Fruit fly (Drosophila melanogaster) whole organism, wandering third instar larva: Measurements from ENCODE around the gene CG9114.

Source experiments
- Abd-B ChIP-seq: fragments of >200 bp; optimal IDR thresholded peaks from 2 replicates; lab custom pipeline; 2017; ENCODE audit warnings: missing biosample characterization, missing genetic modification characterization
- CG32264 ChIP-seq: fragments of 200-800 bp; sonication (Bioruptor generic); optimal IDR thresholded peaks from 2 replicates; lab custom pipeline; 2016; ENCODE audit warnings: missing biosample characterization, missing genetic modification characterization
- CrebA ChIP-seq: fragments of 200-800 bp; sonication (Bioruptor generic); optimal IDR thresholded peaks from 2 replicates; lab custom pipeline; 2016; ENCODE audit warnings: missing biosample characterization, mild to moderate bottlenecking, missing genetic modification characterization, borderline replicate concordance
- Dfd ChIP-seq: fragments of >200 bp; optimal IDR thresholded peaks from 2 replicates; lab custom pipeline; 2017; ENCODE audit warnings: missing biosample characterization, missing genetic modification characterization
- GATAd ChIP-seq: sonication (Bioruptor generic); optimal IDR thresholded peaks from 2 replicates; lab custom pipeline; 2016; ENCODE audit warnings: missing biosample characterization, missing genetic modification characterization
- HLH106 ChIP-seq: fragments of 200-800 bp; optimal IDR thresholded peaks from 3 replicates; lab custom pipeline; 2019; ENCODE audit warnings: missing biosample characterization, mild to moderate bottlenecking, missing genetic modification characterization, moderate library complexity
- Hnf4 ChIP-seq: fragments of 200-800 bp; sonication (Bioruptor generic); optimal IDR thresholded peaks from 2 replicates; lab custom pipeline; 2016; ENCODE audit warnings: missing biosample characterization, mild to moderate bottlenecking, missing genetic modification characterization
- Hr78 ChIP-seq: fragments of >200 bp; optimal IDR thresholded peaks from 2 replicates; lab custom pipeline; 2017; ENCODE audit warnings: missing biosample characterization, missing genetic modification characterization
- Jra ChIP-seq: sonication (Bioruptor generic); optimal IDR thresholded peaks from 2 replicates; lab custom pipeline; 2016; ENCODE audit warnings: missing biosample characterization, missing genetic modification characterization
- Mio ChIP-seq: sonication (Bioruptor generic); optimal IDR thresholded peaks from 2 replicates; lab custom pipeline; 2016; ENCODE audit warnings: missing biosample characterization, missing genetic modification characterization
- Myc ChIP-seq: fragments of >200 bp; optimal IDR thresholded peaks from 2 replicates; lab custom pipeline; 2017
- N ChIP-seq: fragments of >200 bp; optimal IDR thresholded peaks from 2 replicates; lab custom pipeline; 2018; ENCODE audit warnings: missing biosample characterization, missing external identifiers, missing genetic modification characterization
- OdsH ChIP-seq: fragments of 200-800 bp; sonication (Bioruptor generic); optimal IDR thresholded peaks from 2 replicates; lab custom pipeline; 2016; ENCODE audit warnings: missing biosample characterization, mild to moderate bottlenecking, missing genetic modification characterization
- Rel ChIP-seq, 2 experiments: fragments of 200-800 bp; sonication (Bioruptor generic) in 1 of 2; optimal IDR thresholded peaks; 2 replicates in 1 of 2; 3 replicates in 1 of 2; lab custom pipeline; 2016 to 2019; ENCODE audit warnings: mild to moderate bottlenecking in 2 of 2, missing biosample characterization in 2 of 2, missing genetic modification characterization in 2 of 2, moderate library complexity in 1 of 2
- Sp1 ChIP-seq: fragments of 200-800 bp; sonication (Bioruptor generic); optimal IDR thresholded peaks from 3 replicates; lab custom pipeline; 2019; ENCODE audit warnings: missing biosample characterization, mild to moderate bottlenecking, missing genetic modification characterization, moderate library complexity
- Vsx2 ChIP-seq: fragments of 200-300, 225-300 bp; sonication (Bioruptor generic); optimal IDR thresholded peaks from 2 replicates; lab custom pipeline; 2018; ENCODE audit warnings: missing biosample characterization, missing genetic modification characterization; ENCODE audit not compliant: partially characterized antibody
- br ChIP-seq: fragments of 200-800 bp; sonication (Bioruptor generic); optimal IDR thresholded peaks from 2 replicates; lab custom pipeline; 2016; ENCODE audit warnings: missing biosample characterization, missing genetic modification characterization
- brk ChIP-seq: fragments of 200-800 bp; sonication (Bioruptor generic); optimal IDR thresholded peaks from 2 replicates; lab custom pipeline; 2016; ENCODE audit warnings: missing biosample characterization, mild to moderate bottlenecking, missing genetic modification characterization
- dl ChIP-seq, 2 experiments: fragments of 175-275, 200-275 bp in 1 of 2; fragments of 200-275 bp in 1 of 2; sonication (Bioruptor generic); optimal IDR thresholded peaks; lab custom pipeline; 2018; ENCODE audit warnings: mild to moderate bottlenecking in 2 of 2, missing biosample characterization in 2 of 2, missing genetic modification characterization in 2 of 2, moderate library complexity in 2 of 2; ENCODE audit not compliant: partially characterized antibody in 2 of 2, insufficient read depth in 1 of 2
- dmrt93B ChIP-seq: fragments of 200-800 bp; sonication (Bioruptor generic); optimal IDR thresholded peaks from 2 replicates; lab custom pipeline; 2018; ENCODE audit warnings: missing biosample characterization, mild to moderate bottlenecking, missing genetic modification characterization
- ey ChIP-seq: fragments of 200-800 bp; sonication (Bioruptor generic); optimal IDR thresholded peaks from 2 replicates; lab custom pipeline; 2016; ENCODE audit warnings: missing biosample characterization, missing genetic modification characterization
- foxo ChIP-seq, 2 experiments: fragments of 200-800 bp; sonication (Bioruptor generic); optimal IDR thresholded peaks; 2 replicates in 1 of 2; 3 replicates in 1 of 2; lab custom pipeline; 2016 to 2017; ENCODE audit warnings: missing biosample characterization in 2 of 2, missing genetic modification characterization in 2 of 2
- fru ChIP-seq: fragments of 200-800 bp; sonication (Bioruptor generic); optimal IDR thresholded peaks from 3 replicates; lab custom pipeline; 2016; ENCODE audit warnings: missing biosample characterization, mild to moderate bottlenecking, missing genetic modification characterization
- h ChIP-seq: fragments of 200-800 bp; sonication (Bioruptor generic); optimal IDR thresholded peaks from 3 replicates; lab custom pipeline; 2016; ENCODE audit warnings: missing biosample characterization, mild to moderate bottlenecking, missing genetic modification characterization
- jim ChIP-seq: fragments of 175-275, 200-325 bp; sonication (Bioruptor generic); optimal IDR thresholded peaks from 2 replicates; lab custom pipeline; 2016; ENCODE audit warnings: missing biosample characterization, mild to moderate bottlenecking, missing genetic modification characterization
- lola ChIP-seq: fragments of >200 bp; optimal IDR thresholded peaks from 2 replicates; lab custom pipeline; 2017; ENCODE audit warnings: missing biosample characterization, missing genetic modification characterization
- pan ChIP-seq: fragments of >200 bp; optimal IDR thresholded peaks from 2 replicates; lab custom pipeline; 2017
- psq ChIP-seq: fragments of 200-800 bp; sonication (Bioruptor generic); optimal IDR thresholded peaks from 3 replicates; lab custom pipeline; 2017; ENCODE audit warnings: missing biosample characterization, mild to moderate bottlenecking, missing genetic modification characterization, moderate library complexity
- sage ChIP-seq: fragments of 200-800 bp; sonication (Bioruptor generic); optimal IDR thresholded peaks from 2 replicates; lab custom pipeline; 2016; ENCODE audit warnings: missing biosample characterization, mild to moderate bottlenecking, missing genetic modification characterization
- tai ChIP-seq: sonication (Bioruptor generic); optimal IDR thresholded peaks from 2 replicates; lab custom pipeline; 2016; ENCODE audit warnings: missing biosample characterization, missing genetic modification characterization
- usp ChIP-seq: fragments of >200 bp; optimal IDR thresholded peaks from 2 replicates; lab custom pipeline; 2017; ENCODE audit warnings: missing biosample characterization, missing genetic modification characterization
- woc ChIP-seq: sonication (Bioruptor generic); optimal IDR thresholded peaks from 2 replicates; lab custom pipeline; 2016; ENCODE audit warnings: missing biosample characterization, mild to moderate bottlenecking, missing genetic modification characterization

Gene CG9114

DNA sequence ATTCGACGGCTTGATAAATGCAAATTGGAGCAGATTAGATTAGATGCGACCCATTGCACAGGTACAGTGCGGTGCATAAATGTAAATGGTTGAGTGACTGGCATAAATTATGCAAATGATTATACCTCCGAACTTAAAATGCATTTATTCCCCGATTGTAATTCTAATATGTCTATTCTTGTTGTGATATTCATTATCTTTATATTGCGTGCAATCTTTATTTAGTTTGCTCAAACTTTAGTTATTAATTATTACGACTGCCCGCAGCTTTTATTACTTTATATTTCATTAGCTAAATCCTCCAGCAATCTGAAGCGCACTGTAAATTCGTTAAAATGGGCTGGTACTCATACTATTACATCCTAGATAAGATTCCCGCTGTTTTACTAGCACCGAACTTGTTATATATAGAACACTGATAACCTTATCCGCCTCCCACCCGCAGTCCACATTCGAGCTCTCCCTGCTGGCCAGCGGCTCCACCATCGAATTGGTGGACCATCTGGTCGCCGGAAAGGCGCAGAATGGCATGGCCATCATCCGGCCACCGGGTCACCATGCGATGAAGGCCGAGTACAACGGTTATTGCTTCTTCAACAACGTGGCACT is 3.0 kb upstream of the CG9114 start (continued):
- TF ChIP-seq fru (GFP tag; lab: Kevin White, UChicago): peak; percentile 56
- TF ChIP-seq foxo (GFP tag; optimal IDR thresholded peaks at IDR 0.05; lab: Kevin White, UChicago): peak in 1 of 2 experiments; percentile 58
- no peak for TF ChIP-seq Dfd (GFP tag; lab: Kevin White, UChicago)
- TF ChIP-seq Mio: no peak
- no peak for TF ChIP-seq N (GFP tag; lab: Kevin White, UChicago)
- no peak for TF ChIP-seq usp
- peak; percentile 59 for TF ChIP-seq br (GFP tag; lab: Kevin White, UChicago)
- no peak for TF ChIP-seq lola (GFP tag; lab: Kevin White, UChicago)
- no peak for TF ChIP-seq sage (GFP tag; lab: Kevin White, UChicago)
- peak; percentile 69 for TF ChIP-seq h (GFP tag; lab: Kevin White, UChicago)
- no peak for TF ChIP-seq GATAd (GFP tag; lab: Kevin White, UChicago)
- no peak for TF ChIP-seq CrebA
- no peak for TF ChIP-seq CG32264
- TF ChIP-seq woc (GFP tag; lab: Kevin White, UChicago): peak; percentile 9
- TF ChIP-seq tai: no peak

DNA sequence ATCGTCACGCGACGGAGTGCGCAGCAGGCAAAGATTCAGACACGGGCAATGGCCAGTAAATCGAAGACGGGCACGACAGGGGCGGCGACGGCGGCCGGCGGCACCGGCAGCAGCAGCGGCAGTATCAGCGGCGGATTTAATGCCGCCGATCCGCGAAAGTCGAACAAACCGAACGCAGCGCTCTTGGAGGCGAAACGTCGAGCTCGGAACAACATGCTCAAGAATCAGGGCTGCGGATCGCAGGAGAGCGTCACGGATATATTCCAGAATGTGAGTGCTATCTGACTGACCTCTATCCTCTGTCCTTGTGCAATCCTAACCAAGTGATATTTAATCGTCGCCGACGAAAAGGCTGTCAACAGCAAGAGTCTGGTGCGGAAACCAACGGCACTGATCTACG is 2.0 kb upstream of the CG9114 start:
- TF ChIP-seq jim (GFP tag; lab: Kevin White, UChicago) (no peak), psq (GFP tag; lab: Kevin White, UChicago) (no peak), Hnf4 (GFP tag; lab: Kevin White, UChicago) (no peak), Dfd (GFP tag; lab: Kevin White, UChicago) (no peak), OdsH (GFP tag; lab: Kevin White, UChicago) (no peak), HLH106 (no peak), dl (GFP tag; optimal IDR thresholded peaks at IDR 0.05; lab: Kevin White, UChicago; ENCODE audit: insufficient read depth in 1 of 2, partially characterized antibody in 2 of 2) (no peak), dmrt93B (GFP tag; lab: Kevin White, UChicago) (no peak), Rel (GFP tag; optimal IDR thresholded peaks at IDR 0.05; lab: Kevin White, UChicago) (no peak), Rel (tag; optimal IDR thresholded peaks at IDR 0.05; lab: Kevin White, UChicago) (no peak), Jra (GFP tag; lab: Kevin White, UChicago) (no peak), ey (GFP tag; lab: Kevin White, UChicago) (no peak), Abd-B (GFP tag; lab: Kevin White, UChicago) (no peak), brk (GFP tag; lab: Kevin White, UChicago) (no peak), woc (GFP tag; lab: Kevin White, UChicago) (no peak), lola (GFP tag; lab: Kevin White, UChicago) (no peak), br (GFP tag; lab: Kevin White, UChicago) (no peak), Vsx2 (GFP tag; lab: Kevin White, UChicago) (no peak), Myc (lab: Kevin White, UChicago) (no peak)

DNA sequence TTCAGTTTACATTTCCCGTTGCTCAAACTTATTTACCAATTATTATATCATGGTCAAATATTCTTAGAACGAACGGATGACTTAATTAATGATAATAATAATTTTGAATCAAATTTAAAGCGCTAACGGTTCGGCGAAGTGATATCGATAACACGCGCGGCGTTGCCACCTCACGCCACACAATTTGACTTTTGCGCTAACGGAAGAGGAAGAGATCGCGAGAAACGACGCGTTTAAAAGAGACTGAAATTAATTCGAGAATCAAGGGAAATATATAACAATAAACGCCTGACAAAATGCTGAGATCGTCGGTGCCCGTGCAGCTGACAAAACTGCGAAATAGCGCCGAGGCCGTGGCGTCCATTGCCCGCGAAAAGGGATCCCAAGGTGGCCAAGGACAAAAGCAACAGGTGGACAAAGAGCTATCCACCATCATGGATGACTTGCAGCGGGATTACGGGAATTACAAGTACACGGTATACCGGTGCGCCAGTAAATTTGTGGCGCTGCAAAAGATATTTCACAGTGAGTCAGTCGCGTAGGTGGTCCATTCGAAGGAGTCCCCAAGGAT is 4.7 kb downstream of the CG9114 start, which contains the start of gene dah:
Gene dah (plus strand): TSS at position 195 of the 571 bp plus-strand sequence.
- TF ChIP-seq Abd-B (GFP tag; lab: Kevin White, UChicago) (no peak), dmrt93B (GFP tag; lab: Kevin White, UChicago) (no peak), brk (GFP tag; lab: Kevin White, UChicago) (no peak), CG32264 (no peak), tai (no peak), psq (GFP tag; lab: Kevin White, UChicago) (no peak), Hr78 (no peak), pan (lab: Kevin White, UChicago) (no peak), usp (no peak), h (GFP tag; lab: Kevin White, UChicago) (no peak), Jra (GFP tag; lab: Kevin White, UChicago) (no peak), br (GFP tag; lab: Kevin White, UChicago) (no peak), Dfd (GFP tag; lab: Kevin White, UChicago) (no peak), Sp1 (GFP tag; lab: Kevin White, UChicago) (no peak), CrebA (no peak), woc (GFP tag; lab: Kevin White, UChicago) (no peak)
